Worm (Caenorhabditis elegans) whole organism, L4 larva: ENCODE results near the gene rrsr-1.

ENCODE experiments used
- arid-1 ChIP-seq: fragments of 200-800 bp; sonication (Bioruptor generic); conservative IDR thresholded peaks from 2 replicates; pipeline ENCODE4 v1.3.6; 2022; ENCODE audit warnings: missing genetic modification reagents, missing genetic modification characterization, missing compliant biosample characterization
- snpc-4 ChIP-seq: fragments of 150-350 bp; optimal IDR thresholded peaks from 2 replicates; lab custom pipeline; 2014; ENCODE audit warnings: missing biosample characterization, missing genetic modification characterization

- TF ChIP-seq snpc-4 (tag; lab: Kevin White, UChicago) = no peak
- no peak for TF ChIP-seq arid-1 (GFP tag; lab: Robert Waterston, UW)
Measured at ce11 chrV:14378052-14378451, 46.8 kb downstream of the rrsr-1 start.
